Worm (Caenorhabditis elegans): Measurements from ENCODE around the gene F41F3.8.

Gene F41F3.8

DNA sequence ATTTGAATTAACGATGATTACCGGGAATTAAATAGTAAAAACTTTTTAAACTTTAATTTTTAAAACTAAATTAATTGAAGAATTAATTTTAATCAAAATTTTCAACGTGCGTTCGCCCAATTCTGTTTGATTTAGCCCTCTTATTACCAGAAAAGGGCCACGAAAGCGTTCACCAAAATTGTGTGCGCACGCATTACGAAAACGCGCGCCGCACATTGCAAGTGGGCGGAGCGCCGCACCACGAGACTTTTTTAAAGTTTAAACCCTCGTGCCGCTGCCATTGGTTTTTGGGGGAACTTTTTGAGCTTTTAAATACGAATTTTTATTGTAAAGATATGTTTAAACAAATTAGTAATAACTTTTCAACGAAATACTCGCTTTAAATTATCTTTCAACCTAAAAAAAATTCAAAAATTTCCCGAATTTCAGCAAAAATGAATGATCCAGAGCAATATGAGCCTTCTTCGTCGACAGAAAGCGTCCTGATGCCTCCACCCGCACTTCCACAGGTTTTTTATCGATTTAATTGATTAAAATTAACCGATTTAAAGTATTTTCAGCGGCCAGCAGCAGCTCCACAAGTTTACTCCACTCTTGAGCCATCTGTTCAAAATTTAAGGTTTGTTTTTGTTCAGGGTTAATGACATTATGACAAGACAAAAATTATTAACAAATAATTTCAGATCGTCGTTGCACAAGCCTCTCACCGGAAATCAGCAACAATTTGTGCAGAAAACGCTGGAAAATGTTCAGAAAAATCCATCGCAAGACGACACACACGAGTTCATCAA, 38.2 kb downstream of the F41F3.8 start, which contains the start of gene taf-10 (continued):
- peak; percentile 21 for TF ChIP-seq lir-3 (tag; optimal IDR thresholded peaks at IDR 0.05; ENCODE audit: poor library complexity)
- TF ChIP-seq nhr-19 (GFP tag; conservative IDR thresholded peaks at IDR 0.05), result peak; percentile 52
- peak; percentile 67 for TF ChIP-seq snu-23 (GFP tag; optimal IDR thresholded peaks at IDR 0.05)
- peak; percentile 44 for TF ChIP-seq xbp-1 (tag; optimal IDR thresholded peaks at IDR 0.05)
- TF ChIP-seq ceh-88 (GFP tag; IDR thresholded peaks at IDR 0.05), result no peak
- TF ChIP-seq nhr-71 (tag; optimal IDR thresholded peaks at IDR 0.05), result peak; percentile 73
- peak in 1 of 2 experiments; percentile 88 for TF ChIP-seq mdl-1 (tag; optimal IDR thresholded peaks at IDR 0.05)
- TF ChIP-seq elt-3 (tag; optimal IDR thresholded peaks at IDR 0.05), result peak in 1 of 6 experiments; percentile 49
- no peak for TF ChIP-seq ama-1 (optimal IDR thresholded peaks at IDR 0.05)
- TF ChIP-seq unc-130 (tag; optimal IDR thresholded peaks at IDR 0.05), result peak; percentile 24

DNA sequence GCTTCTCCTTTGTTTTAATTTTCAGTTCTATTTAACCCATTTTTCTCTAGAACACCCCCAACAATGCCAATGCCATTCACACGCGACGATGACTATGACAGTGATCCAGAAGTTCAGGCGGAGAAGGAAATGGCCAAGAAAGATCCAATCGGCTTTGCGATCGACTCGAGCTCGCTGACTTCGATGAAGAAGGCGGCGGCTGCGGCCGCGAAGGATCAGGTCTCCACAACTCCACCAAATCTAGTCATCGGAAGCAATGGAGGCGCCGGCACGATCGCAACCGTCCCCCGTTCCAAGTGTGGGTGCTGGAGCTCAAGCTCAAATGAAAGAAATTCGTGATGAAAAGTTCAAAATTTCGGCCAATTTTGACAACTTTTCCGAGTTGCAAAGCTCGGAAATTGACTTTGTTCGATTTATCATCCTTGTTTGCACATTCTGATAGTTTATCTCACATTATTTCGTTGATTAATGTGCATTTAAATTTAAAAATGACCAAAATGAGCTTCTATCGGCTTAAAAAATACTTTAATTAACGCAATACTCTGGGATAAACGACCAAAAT, 39.4 kb downstream of the F41F3.8 start, which contains the start of gene K03B4.2:
Gene K03B4.2, plus strand, starts transcription at position 51 of the 562 bp plus-strand sequence.
- TF ChIP-seq ztf-4 (tag; optimal IDR thresholded peaks at IDR 0.05) (no peak), Y116A8C.19 (tag; optimal IDR thresholded peaks at IDR 0.05; ENCODE audit: borderline replicate concordance) (no peak), nhr-71 (tag; optimal IDR thresholded peaks at IDR 0.05) (peak; percentile 11), nhr-28 (tag; optimal IDR thresholded peaks at IDR 0.05) (no peak), elt-2 (tag; optimal IDR thresholded peaks at IDR 0.05) (peak; percentile 3), efl-1 (optimal IDR thresholded peaks at IDR 0.05) (no peak), efl-1 (GFP tag; optimal IDR thresholded peaks at IDR 0.05 in 1 of 2) (peak in 1 of 2 experiments; percentile 81), ama-1 (optimal IDR thresholded peaks at IDR 0.05) (peak; percentile 71)

ce11 chrV:4689234-4689633, 40.6 kb downstream of the F41F3.8 start, which contains the start of gene K03B4.1:
K03B4.1 (plus strand) TSS chrV:4689330.
- TF ChIP-seq sup-37 (GFP tag; optimal IDR thresholded peaks at IDR 0.05) (no peak), ama-1 (optimal IDR thresholded peaks at IDR 0.05) (peak; percentile 38), efl-1 (optimal IDR thresholded peaks at IDR 0.05) (no peak), efl-1 (GFP tag; optimal IDR thresholded peaks at IDR 0.05 in 1 of 2) (peak in 1 of 2 experiments; percentile 43)

DNA sequence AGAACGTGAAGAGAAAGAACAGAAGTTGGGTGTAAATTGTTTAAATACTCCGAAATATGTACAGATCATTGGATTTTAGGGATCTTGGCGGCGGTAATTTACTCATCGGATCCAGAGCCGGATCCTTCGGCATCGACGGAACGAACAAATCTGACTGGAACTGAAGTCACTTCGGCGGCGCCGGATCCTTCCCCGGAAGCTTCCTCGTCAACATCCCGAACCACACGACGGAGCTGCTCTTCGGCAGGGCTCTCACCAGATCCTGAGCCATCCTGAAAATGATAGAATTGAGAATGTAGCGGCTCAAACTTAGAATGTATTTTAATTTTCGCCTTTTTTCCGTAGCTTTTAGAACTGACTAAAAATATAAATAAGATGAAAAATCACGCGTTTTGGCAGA, 43.0 kb downstream of the F41F3.8 start:
- TF ChIP-seq snu-23 (GFP tag; optimal IDR thresholded peaks at IDR 0.05), result no peak
- TF ChIP-seq C16A3.4 (tag; optimal IDR thresholded peaks at IDR 0.05), result no peak
- no peak for TF ChIP-seq nhr-12 (tag; optimal IDR thresholded peaks at IDR 0.05)
- TF ChIP-seq nhr-84 (tag; optimal IDR thresholded peaks at IDR 0.05), result no peak
- TF ChIP-seq lir-3 (tag; optimal IDR thresholded peaks at IDR 0.05; ENCODE audit: poor library complexity), result no peak
- TF ChIP-seq egl-13 (tag; optimal IDR thresholded peaks at IDR 0.05), result no peak
- no peak for TF ChIP-seq aly-2 (tag; optimal IDR thresholded peaks at IDR 0.05)
- TF ChIP-seq mdl-1 (tag; optimal IDR thresholded peaks at IDR 0.05), result no peak
- no peak for TF ChIP-seq unc-30 (tag; optimal IDR thresholded peaks at IDR 0.05)
- TF ChIP-seq lsy-2 (tag; optimal IDR thresholded peaks at IDR 0.05), result no peak
- TF ChIP-seq sptf-1 (tag; optimal IDR thresholded peaks at IDR 0.05), result no peak
- no peak for TF ChIP-seq pqm-1 (tag; optimal IDR thresholded peaks at IDR 0.05)
- no peak for TF ChIP-seq unc-130 (tag; optimal IDR thresholded peaks at IDR 0.05)
- TF ChIP-seq ceh-90 (tag; optimal IDR thresholded peaks at IDR 0.05), result no peak
- no peak for TF ChIP-seq lin-39 (tag; optimal IDR thresholded peaks at IDR 0.05)
- TF ChIP-seq sup-37 (GFP tag; optimal IDR thresholded peaks at IDR 0.05), result no peak
- no peak for TF ChIP-seq ceh-8 (GFP tag; optimal IDR thresholded peaks at IDR 0.05)
- TF ChIP-seq zip-4 (GFP tag; optimal IDR thresholded peaks at IDR 0.05), result no peak

- TF ChIP-seq nhr-11 (tag; optimal IDR thresholded peaks at IDR 0.05) (no peak), ceh-82 (tag; optimal IDR thresholded peaks at IDR 0.05) (no peak), ztf-11 (tag; optimal IDR thresholded peaks at IDR 0.05) (no peak), C16A3.4 (tag; optimal IDR thresholded peaks at IDR 0.05) (peak; percentile 4), unc-98 (GFP tag; IDR thresholded peaks at IDR 0.05) (no peak), nhr-84 (tag; optimal IDR thresholded peaks at IDR 0.05) (no peak), nhr-85 (tag) (no peak), nhr-90 (tag; optimal IDR thresholded peaks at IDR 0.05; ENCODE audit: poor library complexity) (no peak), pag-3 (tag; optimal IDR thresholded peaks at IDR 0.05; ENCODE audit: borderline replicate concordance, insufficient read depth) (no peak), unc-62 (GFP tag; optimal IDR thresholded peaks at IDR 0.05) (no peak), ceh-8 (GFP tag; optimal IDR thresholded peaks at IDR 0.05) (no peak), nhr-77 (tag; optimal IDR thresholded peaks at IDR 0.05) (no peak), hpl-2 (GFP tag; optimal IDR thresholded peaks at IDR 0.05) (no peak), alr-1 (tag; optimal IDR thresholded peaks at IDR 0.05; ENCODE audit: borderline replicate concordance) (no peak)
These were observed 44.0 kb downstream of the F41F3.8 start, which contains the start of gene cpg-8 for ce11 chrV:4692382-4693281. cpg-8 (minus strand) TSS chrV:4692432.
